Worm (Caenorhabditis elegans) whole organism, young adult: ENCODE data around the gene F56D6.12.

Source experiments
- Y56A3A.18 ChIP-seq: fragments of 200-800 bp; sonication (Bioruptor generic); IDR thresholded peaks from 2 replicates; pipeline ENCODE4 v1.3.6; 2022; ENCODE audit warnings: missing genetic modification reagents, missing genetic modification characterization, missing compliant biosample characterization
- efl-1 ChIP-seq: fragments of 150-350 bp; optimal IDR thresholded peaks from 2 replicates; lab custom pipeline; 2014; ENCODE audit warnings: missing biosample characterization, missing genetic modification reagents, missing genetic modification characterization
- nfya-2 ChIP-seq: fragments of 200-800 bp; sonication (Bioruptor generic); IDR thresholded peaks from 2 replicates; pipeline ENCODE4 v1.3.6; 2022; ENCODE audit warnings: missing genetic modification reagents, missing genetic modification characterization, missing compliant biosample characterization
- unc-62 ChIP-seq: fragments of 150-350 bp; optimal IDR thresholded peaks from 2 replicates; lab custom pipeline; 2014; ENCODE audit warnings: missing biosample characterization, missing genetic modification reagents, missing genetic modification characterization

DNA sequence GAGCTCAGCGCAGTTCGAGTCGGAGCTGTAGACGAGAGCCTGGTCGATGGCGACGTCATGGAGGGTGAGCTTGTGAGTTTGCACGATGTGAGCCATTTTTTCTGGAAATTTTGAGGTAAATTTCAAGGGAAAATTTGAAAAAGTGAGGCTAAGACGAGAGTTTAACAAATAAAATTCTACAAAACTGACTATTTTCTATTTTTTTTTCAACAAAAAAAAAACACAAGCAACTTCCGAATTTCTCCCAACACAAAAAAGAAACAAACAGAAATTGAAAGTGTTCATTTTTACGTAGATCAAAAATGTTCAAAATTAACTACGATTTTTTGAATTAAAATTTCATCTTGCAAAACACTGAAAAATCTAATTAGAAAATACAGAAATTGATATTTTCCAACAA is 34.2 kb upstream of the F56D6.12 start, which contains the start of gene F37C4.5:
- TF ChIP-seq Y56A3A.18 (GFP tag; lab: Robert Waterston, UW) = no peak
- TF ChIP-seq efl-1 (GFP tag; lab: Kevin White, UChicago) = no peak
- no peak for TF ChIP-seq unc-62 (GFP tag; lab: Kevin White, UChicago)
- no peak for TF ChIP-seq nfya-2
